Worm (Caenorhabditis elegans) whole organism, L4 larva: Measurements from ENCODE around the gene T10G3.2.

ENCODE experiments used
- T26A8.4 ChIP-seq: fragments of 200-800 bp; sonication (Bioruptor generic); IDR thresholded peaks from 2 replicates; pipeline ENCODE4 v1.3.6; 2022; ENCODE audit warnings: missing genetic modification characterization, missing compliant biosample characterization
- ces-1 ChIP-seq: fragments of 150-350 bp; sonication (generic microtip); optimal IDR thresholded peaks from 4 replicates; lab custom pipeline; 2014; ENCODE audit warnings: missing biosample characterization, missing genetic modification reagents, missing genetic modification characterization
- fos-1 ChIP-seq: fragments of 150-350 bp; optimal IDR thresholded peaks from 2 replicates; lab custom pipeline; 2014; ENCODE audit warnings: missing biosample characterization, missing genetic modification characterization
- lin-13 ChIP-seq: fragments of 150-350 bp; optimal IDR thresholded peaks from 2 replicates; lab custom pipeline; 2014; ENCODE audit warnings: missing biosample characterization, missing genetic modification reagents, missing genetic modification characterization
- mdl-1 ChIP-seq, 2 experiments: fragments of 150-350 bp in 1 of 2; sonication (generic microtip) in 1 of 2; optimal IDR thresholded peaks; 2 replicates each; lab custom pipeline; 2014 to 2017; ENCODE audit warnings: missing biosample characterization in 2 of 2, missing genetic modification characterization in 2 of 2
- mdt-29 ChIP-seq: fragments of 200-800 bp; sonication (Bioruptor generic); IDR thresholded peaks from 2 replicates; pipeline ENCODE4 v1.3.6; 2022; ENCODE audit warnings: missing genetic modification reagents, missing genetic modification characterization, missing compliant biosample characterization
- mep-1 ChIP-seq: fragments of 150-350 bp; sonication (generic microtip); optimal IDR thresholded peaks from 3 replicates; lab custom pipeline; 2014; ENCODE audit warnings: missing biosample characterization, missing genetic modification characterization
- nhr-25 ChIP-seq: sonication (generic microtip); optimal IDR thresholded peaks from 2 replicates; lab custom pipeline; 2017; ENCODE audit warnings: missing genetic modification characterization, mild to moderate bottlenecking, missing compliant biosample characterization, antibody characterized with exemption, moderate library complexity, borderline replicate concordance; ENCODE audit not compliant: insufficient read depth
- nhr-76 ChIP-seq: fragments of 150-350 bp; optimal IDR thresholded peaks from 2 replicates; lab custom pipeline; 2014; ENCODE audit warnings: missing biosample characterization, missing genetic modification characterization
- pha-4 ChIP-seq, 2 experiments: fragments of 150-350 bp in 1 of 2; fragments of 200-800 bp in 1 of 2; sonication (Bioruptor generic) in 1 of 2; IDR thresholded peaks in 1 of 2; optimal IDR thresholded peaks in 1 of 2; 2 replicates each; pipeline versions ENCODE4 v1.3.6 to Lab custom; 2014 to 2022; ENCODE audit warnings: missing genetic modification characterization in 2 of 2, missing genetic modification reagents in 2 of 2, missing biosample characterization in 1 of 2, missing compliant biosample characterization in 1 of 2
- pqm-1 ChIP-seq: sonication (generic microtip); optimal IDR thresholded peaks from 2 replicates; lab custom pipeline; 2017; ENCODE audit warnings: missing biosample characterization, missing genetic modification characterization
- unc-39 ChIP-seq: sonication (generic microtip); optimal IDR thresholded peaks from 2 replicates; lab custom pipeline; 2017; ENCODE audit warnings: missing biosample characterization, missing genetic modification characterization
- unc-62 ChIP-seq, 3 experiments: fragments of 150-350 bp in 1 of 3; sonication (generic microtip); optimal IDR thresholded peaks in 2 of 3; peaks in 1 of 3; 1 replicate in 1 of 3; 2 replicates in 2 of 3; lab custom pipeline; 2014 to 2017; ENCODE audit warnings: missing biosample characterization in 3 of 3, missing genetic modification characterization in 3 of 3, missing genetic modification reagents in 3 of 3, missing genotype in 1 of 3

- TF ChIP-seq mdl-1 (tag; optimal IDR thresholded peaks at IDR 0.05; lab: Kevin White, UChicago) (peak in 1 of 2 experiments; percentile 8), mdt-29 (GFP tag; lab: Robert Waterston, UW) (no peak), pqm-1 (tag; lab: Kevin White, UChicago) (no peak), nhr-76 (tag; lab: Kevin White, UChicago) (no peak), nhr-25 (tag; lab: Kevin White, UChicago) (no peak), unc-62 (GFP tag; optimal IDR thresholded peaks at IDR 0.05 in 1 of 2; lab: Kevin White, UChicago) (peak in 1 of 2 experiments; percentile 96), unc-62 (tag; optimal IDR thresholded peaks at IDR 0.05; lab: Kevin White, UChicago) (no peak), pha-4 (GFP tag; IDR thresholded peaks at IDR 0.05; lab: Robert Waterston, UW) (no peak), pha-4 (tag; optimal IDR thresholded peaks at IDR 0.05; lab: Kevin White, UChicago) (no peak), unc-39 (tag; lab: Kevin White, UChicago) (no peak), ces-1 (GFP tag; lab: Kevin White, UChicago) (no peak), lin-13 (GFP tag; lab: Kevin White, UChicago) (no peak), T26A8.4 (GFP tag; lab: Robert Waterston, UW) (no peak), fos-1 (tag; lab: Kevin White, UChicago) (no peak), mep-1 (peak; percentile 67)
Measured at ce11 chrV:13497322-13497847, 17.7 kb upstream of the T10G3.2 start, which contains the start of the genes eea-1 and gut-2.
